Fruit fly (Drosophila melanogaster) whole organism, embryonic: ENCODE results near the gene CG15262.
A peak's percentile ranks its signal among the peaks of the same experiment; 100 is the strongest.

Experiments
- Abd-B ChIP-seq: fragments of 200-800 bp; sonication (Bioruptor generic); optimal IDR thresholded peaks from 2 replicates; lab custom pipeline; 2018; ENCODE audit warnings: missing biosample characterization, mild to moderate bottlenecking, missing genetic modification characterization, moderate library complexity
- Asciz ChIP-seq: fragments of 200-800 bp; sonication (Bioruptor generic); optimal IDR thresholded peaks from 2 replicates; lab custom pipeline; 2017; ENCODE audit warnings: missing biosample characterization, mild to moderate bottlenecking, missing genetic modification characterization, missing genetic modification reagents
- Bgb ChIP-seq: fragments of 200-800 bp; sonication (Bioruptor generic); IDR thresholded peaks from 2 replicates; pipeline ENCODE4 v1.3.6; 2022; ENCODE audit warnings: missing biosample characterization, missing genetic modification characterization; ENCODE audit not compliant: partially characterized antibody
- Bteb2 ChIP-seq: fragments of 200-800 bp; sonication (Bioruptor generic); optimal IDR thresholded peaks from 2 replicates; lab custom pipeline; 2016; ENCODE audit warnings: missing biosample characterization, missing genetic modification characterization
- CG10654 ChIP-seq: fragments of 200-800 bp; sonication (Bioruptor generic); optimal IDR thresholded peaks from 2 replicates; lab custom pipeline; 2016; ENCODE audit warnings: missing biosample characterization, missing genetic modification characterization
- CG11723 ChIP-seq: fragments of 200-800 bp; sonication (Bioruptor generic); optimal IDR thresholded peaks from 2 replicates; lab custom pipeline; 2017; ENCODE audit warnings: missing biosample characterization, mild to moderate bottlenecking, missing genetic modification characterization
- CG15514 ChIP-seq: fragments of 200-800 bp; sonication (Bioruptor generic); optimal IDR thresholded peaks from 3 replicates; lab custom pipeline; 2017; ENCODE audit warnings: missing biosample characterization, missing genetic modification characterization, mild to moderate bottlenecking, moderate library complexity, missing genetic modification reagents
- CG2199 ChIP-seq: fragments of 200-800 bp; sonication (Bioruptor generic); IDR thresholded peaks from 3 replicates; pipeline ENCODE4 v1.3.6; 2022; ENCODE audit warnings: missing biosample characterization, missing genetic modification characterization
- CG2202 ChIP-seq: fragments of 200-800 bp; sonication (Bioruptor generic); optimal IDR thresholded peaks from 2 replicates; lab custom pipeline; 2018; ENCODE audit warnings: missing biosample characterization, mild to moderate bottlenecking, missing genetic modification characterization
- CG34376 ChIP-seq: fragments of 200-800 bp; sonication (Bioruptor generic); optimal IDR thresholded peaks from 2 replicates; lab custom pipeline; 2018; ENCODE audit warnings: missing biosample characterization, mild to moderate bottlenecking, missing genetic modification characterization
- CG42726 ChIP-seq: fragments of 200-800 bp; sonication (Bioruptor generic); IDR thresholded peaks from 2 replicates; pipeline ENCODE4 v1.3.6; 2022; ENCODE audit warnings: missing biosample characterization, missing genetic modification characterization; ENCODE audit not compliant: partially characterized antibody
- CG5180 ChIP-seq: fragments of 200-800 bp; sonication (Bioruptor generic); optimal IDR thresholded peaks from 3 replicates; lab custom pipeline; 2017; ENCODE audit warnings: missing biosample characterization, missing genetic modification characterization, mild to moderate bottlenecking, moderate library complexity, missing genetic modification reagents
- CG7786 ChIP-seq: fragments of 200-800 bp; sonication (Bioruptor generic); optimal IDR thresholded peaks from 2 replicates; lab custom pipeline; 2016; ENCODE audit warnings: missing biosample characterization, missing genetic modification characterization
- Chrac-16 ChIP-seq: fragments of 200-800 bp; sonication (Bioruptor generic); optimal IDR thresholded peaks from 3 replicates; lab custom pipeline; 2016; ENCODE audit warnings: missing biosample characterization, missing genetic modification characterization
- CoRest ChIP-seq: fragments of 200-800 bp; sonication (Bioruptor generic); optimal IDR thresholded peaks from 3 replicates; lab custom pipeline; 2018; ENCODE audit warnings: missing biosample characterization, mild to moderate bottlenecking, missing genetic modification characterization, moderate library complexity
- Ets97D ChIP-seq: fragments of 200-800 bp; sonication (Bioruptor generic); optimal IDR thresholded peaks from 3 replicates; lab custom pipeline; 2016; ENCODE audit warnings: missing biosample characterization, missing genetic modification characterization
- MESR4 ChIP-seq: fragments of 200-800 bp; sonication (Bioruptor generic); optimal IDR thresholded peaks from 2 replicates; lab custom pipeline; 2018; ENCODE audit warnings: missing biosample characterization, mild to moderate bottlenecking, missing genetic modification characterization, moderate library complexity
- NFAT ChIP-seq: fragments of 200-800 bp; sonication (Bioruptor generic); IDR thresholded peaks from 2 replicates; pipeline ENCODE4 v1.3.6; 2022; ENCODE audit warnings: missing biosample characterization, missing genetic modification characterization
- Nf-YB ChIP-seq: fragments of 200-800 bp; sonication (Bioruptor generic); optimal IDR thresholded peaks from 3 replicates; lab custom pipeline; 2019; ENCODE audit warnings: missing biosample characterization, mild to moderate bottlenecking, missing genetic modification characterization, moderate library complexity
- PHDP ChIP-seq: fragments of 200-800 bp; sonication (Bioruptor generic); optimal IDR thresholded peaks from 3 replicates; lab custom pipeline; 2018; ENCODE audit warnings: missing biosample characterization, mild to moderate bottlenecking, missing genetic modification characterization, moderate library complexity
- Sox102F ChIP-seq: fragments of 200-800 bp; sonication (Bioruptor generic); optimal IDR thresholded peaks from 2 replicates; lab custom pipeline; 2018; ENCODE audit warnings: missing biosample characterization, mild to moderate bottlenecking, missing genetic modification characterization, moderate library complexity
- Xrp1 ChIP-seq: fragments of 200-800 bp; sonication (Bioruptor generic); IDR thresholded peaks from 2 replicates; pipeline ENCODE4 v1.3.6; 2022; ENCODE audit warnings: missing biosample characterization, missing genetic modification characterization
- ac ChIP-seq: fragments of 200-800 bp; sonication (Bioruptor generic); optimal IDR thresholded peaks from 3 replicates; lab custom pipeline; 2017; ENCODE audit warnings: missing biosample characterization, mild to moderate bottlenecking, missing genetic modification characterization
- bbx ChIP-seq: fragments of 200-800 bp; sonication (Bioruptor generic); IDR thresholded peaks from 2 replicates; pipeline ENCODE4 v1.3.6; 2022; ENCODE audit warnings: missing biosample characterization, missing genetic modification characterization; ENCODE audit not compliant: partially characterized antibody
- br ChIP-seq: fragments of >200 bp; optimal IDR thresholded peaks from 2 replicates; lab custom pipeline; 2017
- caup ChIP-seq: fragments of 200-800 bp; sonication (Bioruptor generic); optimal IDR thresholded peaks from 3 replicates; lab custom pipeline; 2017; ENCODE audit warnings: missing biosample characterization, mild to moderate bottlenecking, missing genetic modification characterization, moderate library complexity; ENCODE audit not compliant: severe bottlenecking
- chm ChIP-seq: fragments of 200-800 bp; sonication (Bioruptor generic); IDR thresholded peaks from 2 replicates; pipeline ENCODE4 v1.3.6; 2022; ENCODE audit warnings: missing biosample characterization, missing genetic modification characterization
- dmrt11E ChIP-seq: fragments of 200-800 bp; sonication (Bioruptor generic); optimal IDR thresholded peaks from 3 replicates; lab custom pipeline; 2018; ENCODE audit warnings: missing biosample characterization, mild to moderate bottlenecking, missing genetic modification characterization, moderate library complexity
- ems ChIP-seq: fragments of 200-800 bp; sonication (Bioruptor generic); optimal IDR thresholded peaks from 3 replicates; lab custom pipeline; 2016; ENCODE audit warnings: missing biosample characterization, missing genetic modification characterization
- fd3F ChIP-seq: fragments of 200-800 bp; sonication (Bioruptor generic); optimal IDR thresholded peaks from 2 replicates; lab custom pipeline; 2018; ENCODE audit warnings: missing biosample characterization, mild to moderate bottlenecking, missing genetic modification characterization, moderate library complexity
- fd64A ChIP-seq: fragments of 200-800 bp; sonication (Bioruptor generic); optimal IDR thresholded peaks from 3 replicates; lab custom pipeline; 2018; ENCODE audit warnings: missing biosample characterization, mild to moderate bottlenecking, missing genetic modification characterization
- fu2 ChIP-seq: fragments of 200-800 bp; sonication (Bioruptor generic); optimal IDR thresholded peaks from 2 replicates; lab custom pipeline; 2016; ENCODE audit warnings: missing biosample characterization, missing genetic modification characterization
- gcm ChIP-seq: fragments of 200-800 bp; sonication (Bioruptor generic); optimal IDR thresholded peaks from 2 replicates; lab custom pipeline; 2019; ENCODE audit warnings: missing biosample characterization, mild to moderate bottlenecking, missing genetic modification characterization, moderate library complexity
- her ChIP-seq: fragments of 200-800 bp; sonication (Bioruptor generic); optimal IDR thresholded peaks from 2 replicates; lab custom pipeline; 2016; ENCODE audit warnings: missing biosample characterization, missing genetic modification characterization
- lov ChIP-seq, 2 experiments: fragments of 200-800 bp in 1 of 2; fragments of >200 bp in 1 of 2; sonication (Bioruptor generic) in 1 of 2; IDR thresholded peaks in 1 of 2; optimal IDR thresholded peaks in 1 of 2; 2 replicates in 1 of 2; 3 replicates in 1 of 2; pipeline versions ENCODE4 v1.3.6 to Lab custom; 2017 to 2022; ENCODE audit warnings: missing biosample characterization in 1 of 2, missing genetic modification characterization in 1 of 2
- mam ChIP-seq: fragments of 200-800 bp; sonication (Bioruptor generic); optimal IDR thresholded peaks from 3 replicates; lab custom pipeline; 2016; ENCODE audit warnings: missing biosample characterization, missing genetic modification characterization
- onecut ChIP-seq: fragments of 200-800 bp; sonication (Bioruptor generic); IDR thresholded peaks from 2 replicates; pipeline ENCODE4 v1.3.6; 2022; ENCODE audit warnings: missing biosample characterization, missing genetic modification characterization
- otp ChIP-seq: fragments of 200-800 bp; sonication (Bioruptor generic); IDR thresholded peaks from 3 replicates; pipeline ENCODE4, ENCODE4 v1.3.6; 2022; ENCODE audit warnings: missing biosample characterization, missing genetic modification characterization
- pan ChIP-seq, 4 experiments: fragments of >200 bp in 3 of 4; fragments of 200-800 bp in 1 of 4; sonication (Bioruptor generic) in 1 of 4; optimal IDR thresholded peaks in 3 of 4; IDR thresholded peaks in 1 of 4; 2 replicates each; pipeline versions ENCODE4 v1.3.6 to Lab custom; 2017 to 2022; ENCODE audit warnings: missing biosample characterization in 2 of 4, missing genetic modification characterization in 2 of 4, mixed read lengths in 1 of 4
- peb ChIP-seq: fragments of 200-800 bp; sonication (Bioruptor generic); IDR thresholded peaks from 2 replicates; pipeline ENCODE4 v1.3.6; 2022; ENCODE audit warnings: missing biosample characterization, missing genetic modification characterization
- pho ChIP-seq: fragments of 200-800 bp; sonication (Bioruptor generic); optimal IDR thresholded peaks from 2 replicates; lab custom pipeline; 2016; ENCODE audit warnings: missing biosample characterization, missing genetic modification characterization
- prd ChIP-seq, 3 experiments: fragments of >200 bp in 2 of 3; fragments of 200-800 bp in 1 of 3; sonication (Bioruptor generic) in 1 of 3; optimal IDR thresholded peaks in 2 of 3; IDR thresholded peaks in 1 of 3; 2 replicates in 2 of 3; 3 replicates in 1 of 3; pipeline versions ENCODE4 v1.3.6 to Lab custom; 2017 to 2022; ENCODE audit warnings: missing biosample characterization in 1 of 3, missing genetic modification characterization in 1 of 3
- rib ChIP-seq: fragments of 200-800 bp; sonication (Bioruptor generic); IDR thresholded peaks from 2 replicates; pipeline ENCODE4 v1.3.6; 2022; ENCODE audit warnings: missing biosample characterization, missing genetic modification characterization
- sob ChIP-seq: fragments of 200-800 bp; sonication (Bioruptor generic); IDR thresholded peaks from 2 replicates; pipeline ENCODE4 v1.3.6; 2022; ENCODE audit warnings: missing biosample characterization, missing genetic modification characterization
- stc ChIP-seq: fragments of 200-800 bp; sonication (Bioruptor generic); IDR thresholded peaks from 2 replicates; pipeline ENCODE4 v1.3.6; 2022; ENCODE audit warnings: missing biosample characterization, missing genetic modification characterization
- tna ChIP-seq: fragments of 200-800 bp; sonication (Bioruptor generic); IDR thresholded peaks from 2 replicates; pipeline ENCODE4 v1.3.6; 2022; ENCODE audit warnings: missing biosample characterization, missing genetic modification characterization; ENCODE audit not compliant: partially characterized antibody
- zen ChIP-seq: fragments of 200-800 bp; sonication (Bioruptor generic); optimal IDR thresholded peaks from 3 replicates; lab custom pipeline; 2018; ENCODE audit warnings: missing biosample characterization, mild to moderate bottlenecking, missing genetic modification characterization, moderate library complexity

Gene CG15262

DNA sequence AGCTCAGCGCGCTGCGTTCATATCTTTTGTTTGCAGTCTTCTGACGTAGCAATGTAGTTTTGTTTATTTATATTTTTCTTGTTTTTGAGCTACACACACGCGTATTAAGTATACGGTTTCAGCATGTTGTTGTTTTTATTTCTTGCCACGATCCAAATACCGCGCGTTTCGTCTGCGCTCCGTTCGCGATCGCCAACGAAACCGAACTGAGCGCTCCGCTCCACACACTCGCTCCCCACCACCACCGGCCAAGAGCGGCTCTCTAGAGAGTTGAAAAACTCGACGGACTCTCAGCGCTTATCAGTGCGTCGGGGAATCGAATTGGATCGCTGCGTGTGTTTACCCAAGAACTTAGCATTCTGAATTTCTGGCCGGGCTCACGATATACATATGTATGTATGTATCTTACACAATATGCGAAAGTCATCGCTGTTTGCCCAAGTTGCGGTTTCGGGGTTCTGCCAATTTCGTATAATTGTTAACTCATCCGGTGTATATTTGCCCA lies 33.1 kb upstream of the CG15262 start, which contains the start of gene yuri (continued):
- peak; percentile 67 for TF ChIP-seq PHDP (tag; lab: Kevin White, UChicago)
- peak; percentile 54 for TF ChIP-seq gcm
- TF ChIP-seq lov (optimal IDR thresholded peaks at IDR 0.05; lab: Kevin White, UChicago) = no peak
- peak; percentile 65; the same call in 1 of the 3 replicates for TF ChIP-seq lov (GFP tag; IDR thresholded peaks at IDR 0.05; lab: Robert Waterston, UW)
- TF ChIP-seq rib (GFP tag; lab: Robert Waterston, UW) = peak; percentile 67
- peak; percentile 20 for TF ChIP-seq pho (GFP tag; lab: Kevin White, UChicago)
- peak; percentile 13 for TF ChIP-seq CG11723 (GFP tag; lab: Kevin White, UChicago)
- TF ChIP-seq prd (optimal IDR thresholded peaks at IDR 0.05; lab: Kevin White, UChicago) = no peak
- TF ChIP-seq prd (GFP tag; IDR thresholded peaks at IDR 0.05; lab: Robert Waterston, UW) = no peak
- peak; percentile 31; the same call in 1 of the 2 replicates for TF ChIP-seq stc (GFP tag; lab: Robert Waterston, UW)
- no peak for TF ChIP-seq CG10654
- no peak for TF ChIP-seq fd3F (GFP tag; lab: Kevin White, UChicago)
- no peak for TF ChIP-seq CG42726 (GFP tag; lab: Robert Waterston, UW)
- peak; percentile 61 for TF ChIP-seq onecut (GFP tag; lab: Robert Waterston, UW)
- peak; percentile 81 for TF ChIP-seq CG34376 (GFP tag; lab: Kevin White, UChicago)
- TF ChIP-seq ems (GFP tag; lab: Kevin White, UChicago) = peak; percentile 4
- peak; percentile 16 for TF ChIP-seq CG7786 (GFP tag; lab: Kevin White, UChicago)
- TF ChIP-seq CG2199 (GFP tag; lab: Robert Waterston, UW) = peak; percentile 59; the same call in 1 of the 3 replicates
- no peak for TF ChIP-seq peb
- no peak for TF ChIP-seq her (GFP tag; lab: Kevin White, UChicago)
- TF ChIP-seq zen (tag; lab: Kevin White, UChicago) = no peak
- no peak for TF ChIP-seq CoRest (tag; lab: Kevin White, UChicago)
- peak; percentile 56 for TF ChIP-seq caup (GFP tag; lab: Kevin White, UChicago)
- TF ChIP-seq otp (GFP tag; lab: Robert Waterston, UW) = peak; percentile 72; the same call in 2 of the 3 replicates
- peak; percentile 47 for TF ChIP-seq Asciz
- TF ChIP-seq CG15514 = peak; percentile 32
- peak; percentile 37; the same call in 1 of the 2 replicates for TF ChIP-seq Bgb (GFP tag; lab: Robert Waterston, UW)
- peak; percentile 17 for TF ChIP-seq CG5180 (GFP tag; lab: Kevin White, UChicago)
- peak; percentile 72 for TF ChIP-seq bbx (GFP tag; lab: Robert Waterston, UW)
- no peak for TF ChIP-seq ac (GFP tag; lab: Kevin White, UChicago)
- peak; percentile 77; the same call in 1 of the 2 replicates for TF ChIP-seq sob (GFP tag; lab: Robert Waterston, UW)
- TF ChIP-seq Nf-YB (GFP tag; lab: Kevin White, UChicago) = peak; percentile 23
- no peak for TF ChIP-seq fu2 (GFP tag; lab: Kevin White, UChicago)
- no peak for TF ChIP-seq Abd-B (GFP tag; lab: Kevin White, UChicago)
- TF ChIP-seq chm = peak; percentile 85
- peak; percentile 11 for TF ChIP-seq Ets97D (GFP tag; lab: Kevin White, UChicago)
- TF ChIP-seq dmrt11E (tag; lab: Kevin White, UChicago) = peak; percentile 3
- TF ChIP-seq fd64A (GFP tag; lab: Kevin White, UChicago) = peak; percentile 55
- TF ChIP-seq Chrac-16 = no peak
- TF ChIP-seq NFAT (GFP tag; lab: Robert Waterston, UW) = peak; percentile 52; the same call in 1 of the 2 replicates
- TF ChIP-seq MESR4 (GFP tag; lab: Kevin White, UChicago) = peak; percentile 10
- peak; percentile 36; the same call in 1 of the 2 replicates for TF ChIP-seq tna (GFP tag; lab: Robert Waterston, UW)
- TF ChIP-seq Sox102F (GFP tag; lab: Kevin White, UChicago) = no peak
- TF ChIP-seq Bteb2 (GFP tag; lab: Kevin White, UChicago) = peak; percentile 19
- TF ChIP-seq Xrp1 (GFP tag; lab: Robert Waterston, UW) = peak; percentile 58; the same call in 1 of the 2 replicates
- TF ChIP-seq pan (optimal IDR thresholded peaks at IDR 0.05; lab: Kevin White, UChicago) = no peak
- peak in 1 of 2 experiments; percentile 42 for TF ChIP-seq pan (GFP tag; optimal IDR thresholded peaks at IDR 0.05 in 1 of 2, IDR thresholded peaks at IDR 0.05 in 1 of 2)
- no peak for TF ChIP-seq br
- peak; percentile 41 for TF ChIP-seq CG2202 (tag; lab: Kevin White, UChicago)
- TF ChIP-seq mam (GFP tag; lab: Kevin White, UChicago) = no peak
